Worm (Caenorhabditis elegans): ENCODE results near the gene C50F4.6.

C50F4.6 gene

DNA sequence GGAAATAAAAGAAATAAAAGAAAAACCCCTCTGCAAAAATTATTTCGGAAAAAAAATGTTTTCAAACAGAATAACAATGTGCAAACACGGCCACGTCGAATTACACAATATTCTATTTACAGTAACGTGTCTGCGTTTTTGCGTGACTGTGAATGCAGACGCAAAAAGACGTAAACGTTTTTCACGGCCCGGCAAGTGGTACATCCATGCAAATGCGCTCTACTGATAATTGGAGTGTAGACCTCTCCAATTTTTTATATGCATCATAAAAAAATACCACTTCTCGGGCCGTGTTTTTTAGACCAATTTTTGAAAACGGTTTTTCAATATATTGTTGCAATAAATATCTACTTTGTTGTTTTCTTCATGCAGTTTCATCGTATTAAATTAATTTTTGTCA is 3.6 kb downstream of the C50F4.6 start, which contains the start of gene nstp-10:
Gene nstp-10 (minus strand): TSS at position 378 of the 400 bp plus-strand sequence.
- TF ChIP-seq madf-8 (GFP tag; conservative IDR thresholded peaks at IDR 0.05) (peak; percentile 91), lin-35 (GFP tag; optimal IDR thresholded peaks at IDR 0.05) (peak in 1 of 3 experiments; percentile 8), lin-54 (GFP tag; optimal IDR thresholded peaks at IDR 0.05) (peak; percentile 86), F57A8.1 (GFP tag; optimal IDR thresholded peaks at IDR 0.05) (no peak), mcd-1 (GFP tag; IDR thresholded peaks at IDR 0.05) (peak; percentile 95), rpc-1 (optimal IDR thresholded peaks at IDR 0.05) (no peak), rpc-1 (tag; optimal IDR thresholded peaks at IDR 0.05) (no peak), nhr-179 (tag; optimal IDR thresholded peaks at IDR 0.05) (no peak), lir-1 (GFP tag; conservative IDR thresholded peaks at IDR 0.05) (peak; percentile 71), cebp-1 (GFP tag; IDR thresholded peaks at IDR 0.05) (0 out of 2 replicates have a peak, but pooled peaks have one; percentile 17), cebp-1 (tag; optimal IDR thresholded peaks at IDR 0.05) (peak; percentile 48), atf-7 (tag; optimal IDR thresholded peaks at IDR 0.05) (no peak), madf-6 (GFP tag; IDR thresholded peaks at IDR 0.05) (peak; percentile 97), madf-3 (GFP tag; IDR thresholded peaks at IDR 0.05) (peak; percentile 91), snpc-3.4 (tag; optimal IDR thresholded peaks at IDR 0.05) (peak; percentile 88), Y67H2A.10 (GFP tag; conservative IDR thresholded peaks at IDR 0.05) (peak; percentile 54; the same call in 1 of the 2 replicates), ztf-25 (GFP tag; IDR thresholded peaks at IDR 0.05) (0 out of 2 replicates have a peak, but pooled peaks have one; percentile 75), akir-1 (GFP tag; optimal IDR thresholded peaks at IDR 0.05) (no peak), ztf-18 (tag; optimal IDR thresholded peaks at IDR 0.05) (peak; percentile 85), dpff-1 (tag; optimal IDR thresholded peaks at IDR 0.05) (no peak), aptf-2 (GFP tag; conservative IDR thresholded peaks at IDR 0.05) (0 out of 2 replicates have a peak, but pooled peaks have one; percentile 39), C06A6.2 (GFP tag; conservative IDR thresholded peaks at IDR 0.05) (no peak), lsl-1 (GFP tag; optimal IDR thresholded peaks at IDR 0.05) (peak; percentile 98), Y79H2A.3 (GFP tag; conservative IDR thresholded peaks at IDR 0.05) (peak; percentile 77; the same call in 1 of the 2 replicates), ceh-27 (GFP tag; optimal IDR thresholded peaks at IDR 0.05) (peak; percentile 85), bed-2 (GFP tag; IDR thresholded peaks at IDR 0.05) (peak; percentile 62; the same call in 1 of the 2 replicates), tbp1 (GFP tag; optimal IDR thresholded peaks at IDR 0.05) (peak; percentile 72), gei-17 (GFP tag; optimal IDR thresholded peaks at IDR 0.05) (no peak), C17E4.6 (GFP tag; IDR thresholded peaks at IDR 0.05) (peak; percentile 83), lin-26 (GFP tag; IDR thresholded peaks at IDR 0.05) (peak; percentile 72; the same call in 1 of the 2 replicates), dox-1 (GFP tag; IDR thresholded peaks at IDR 0.05) (peak; percentile 97), unc-62 (GFP tag; optimal IDR thresholded peaks at IDR 0.05) (no peak), attf-3 (GFP tag; conservative IDR thresholded peaks at IDR 0.05) (0 out of 2 replicates have a peak, but pooled peaks have one; percentile 43), rec-8 (tag; optimal IDR thresholded peaks at IDR 0.05) (peak in 1 of 2 experiments; percentile 51), tlf-1 (GFP tag; optimal IDR thresholded peaks at IDR 0.05) (peak; percentile 89), bed-1 (GFP tag; IDR thresholded peaks at IDR 0.05) (no peak), B0019.2 (GFP tag; conservative IDR thresholded peaks at IDR 0.05) (peak; percentile 98), F39B2.1 (GFP tag; IDR thresholded peaks at IDR 0.05) (peak; percentile 25; the same call in 1 of the 2 replicates), lin-40 (tag; optimal IDR thresholded peaks at IDR 0.05) (peak; percentile 28), attf-5 (GFP tag; optimal IDR thresholded peaks at IDR 0.05) (peak; percentile 70), efl-1 (GFP tag; optimal IDR thresholded peaks at IDR 0.05) (peak; percentile 88), ztf-28 (GFP tag; IDR thresholded peaks at IDR 0.05) (peak; percentile 77; the same call in 1 of the 2 replicates), sptf-2 (GFP tag; optimal IDR thresholded peaks at IDR 0.05) (peak; percentile 50), Y53F4B.3 (GFP tag; IDR thresholded peaks at IDR 0.05) (peak; percentile 83), F33H1.4 (GFP tag; IDR thresholded peaks at IDR 0.05) (peak; percentile 74), athp-1 (tag; optimal IDR thresholded peaks at IDR 0.05) (peak; percentile 88), snpc-4 (GFP tag; optimal IDR thresholded peaks at IDR 0.05) (peak; percentile 59), snpc-4 (tag; optimal IDR thresholded peaks at IDR 0.05) (peak; percentile 60 to 78 (median 74))

Data from whole organism, young adult.